Worm (Caenorhabditis elegans) whole organism, L3 larva: ENCODE measurements around the gene bath-10.

Experiments
- ZK546.5 ChIP-seq: sonication (generic microtip); optimal IDR thresholded peaks from 2 replicates; lab custom pipeline; 2017; ENCODE audit warnings: missing biosample characterization, missing genetic modification characterization
- lin-15B ChIP-seq: fragments of 150-350 bp; optimal IDR thresholded peaks from 2 replicates; lab custom pipeline; 2014; ENCODE audit warnings: missing biosample characterization, missing genetic modification characterization
- lin-39 ChIP-seq: fragments of 150-350 bp; optimal IDR thresholded peaks from 2 replicates; lab custom pipeline; 2018; ENCODE audit warnings: missing biosample characterization, missing genetic modification reagents, missing genetic modification characterization
- nhr-12 ChIP-seq: fragments of 150-350 bp; optimal IDR thresholded peaks from 2 replicates; lab custom pipeline; 2014; ENCODE audit warnings: missing biosample characterization, missing genetic modification characterization
- nhr-237 ChIP-seq: fragments of 150-350 bp; optimal IDR thresholded peaks from 2 replicates; lab custom pipeline; 2014; ENCODE audit warnings: missing biosample characterization, missing genetic modification characterization
- nhr-28 ChIP-seq: fragments of 150-350 bp; optimal IDR thresholded peaks from 2 replicates; lab custom pipeline; 2014; ENCODE audit warnings: missing biosample characterization, missing genetic modification characterization
- nhr-76 ChIP-seq: fragments of 150-350 bp; sonication (generic microtip); optimal IDR thresholded peaks from 5 replicates; lab custom pipeline; 2014; ENCODE audit warnings: missing biosample characterization, missing genetic modification characterization
- nhr-77 ChIP-seq: fragments of 150-350 bp; optimal IDR thresholded peaks from 2 replicates; lab custom pipeline; 2014; ENCODE audit warnings: missing biosample characterization, missing genetic modification characterization
- pqm-1 ChIP-seq: fragments of 150-350 bp; optimal IDR thresholded peaks from 2 replicates; lab custom pipeline; 2017; ENCODE audit warnings: missing biosample characterization, missing genetic modification characterization, inconsistent platforms
- snpc-4 ChIP-seq: fragments of 150-350 bp; optimal IDR thresholded peaks from 2 replicates; lab custom pipeline; 2014; ENCODE audit warnings: missing biosample characterization, missing genetic modification characterization
- unc-62 ChIP-seq: fragments of 150-350 bp; sonication (generic microtip); optimal IDR thresholded peaks from 4 replicates; lab custom pipeline; 2014; ENCODE audit warnings: missing biosample characterization, missing genetic modification reagents, missing genetic modification characterization

- TF ChIP-seq ZK546.5 (tag; lab: Kevin White, UChicago) (no peak), lin-39 (tag; lab: Kevin White, UChicago) (no peak), lin-15B (tag; lab: Kevin White, UChicago) (no peak), pqm-1 (no peak), nhr-28 (tag; lab: Kevin White, UChicago) (no peak), nhr-237 (no peak), nhr-12 (tag; lab: Kevin White, UChicago) (no peak), nhr-76 (tag; lab: Kevin White, UChicago) (no peak), unc-62 (GFP tag; lab: Kevin White, UChicago) (no peak), nhr-77 (tag; lab: Kevin White, UChicago) (no peak), snpc-4 (tag; lab: Kevin White, UChicago) (no peak)
These were observed 34.1 kb upstream of the bath-10 start for ce11 chrII:3340818-3341217.
